Worm (Caenorhabditis elegans) whole organism, L4/young adult: ENCODE measurements around the gene ZC412.10.

ENCODE experiments used
- W03F9.2 ChIP-seq: fragments of 150-350 bp; optimal IDR thresholded peaks from 2 replicates; lab custom pipeline; 2014; ENCODE audit warnings: missing biosample characterization, missing genetic modification characterization
- him-1 ChIP-seq: sonication (generic microtip); optimal IDR thresholded peaks from 2 replicates; lab custom pipeline; 2016; ENCODE audit warnings: missing genotype, missing genetic modification reagents, missing genetic modification characterization, missing compliant biosample characterization

DNA sequence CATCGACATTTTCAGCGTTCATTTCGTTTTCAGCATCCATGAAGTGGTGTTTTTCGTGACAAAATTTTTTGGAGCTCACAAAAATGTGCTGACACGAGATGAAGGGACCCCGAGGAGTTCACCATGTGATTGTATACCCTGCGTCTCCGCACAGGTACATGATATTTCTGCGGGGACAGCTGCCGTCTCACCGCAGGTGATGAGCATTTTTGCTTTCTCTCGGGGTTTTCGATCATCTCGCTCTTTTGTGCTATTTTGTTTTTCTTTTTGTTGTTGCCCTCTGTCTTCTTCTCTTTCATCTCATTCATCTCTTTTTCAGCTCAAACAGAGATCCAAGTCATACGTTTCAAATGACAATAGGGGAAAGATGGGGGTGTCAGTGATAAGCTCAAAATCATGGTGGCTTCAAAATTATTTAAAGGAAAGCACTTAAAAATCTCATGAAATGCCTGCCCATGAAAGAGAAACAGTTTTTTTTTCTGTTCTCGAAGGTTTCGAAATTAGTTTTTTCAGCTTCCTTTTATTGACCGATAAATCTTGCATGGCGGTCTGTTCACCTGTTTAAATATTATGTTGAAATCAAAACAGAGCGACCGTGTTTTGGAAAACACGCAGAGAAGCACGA, 29.2 kb downstream of the ZC412.10 start, which contains the start of gene ret-1:
- no peak for TF ChIP-seq W03F9.2 (tag; lab: Kevin White, UChicago)
- no peak for TF ChIP-seq him-1 (tag; lab: Kevin White, UChicago)
